Worm (Caenorhabditis elegans) whole organism, L4/young adult: ENCODE data around the gene spp-9.

ENCODE experiments used
- dao-5 ChIP-seq: sonication (generic microtip); optimal IDR thresholded peaks from 2 replicates; lab custom pipeline; 2016; ENCODE audit warnings: missing genotype, missing genetic modification characterization, moderate library complexity, missing compliant biosample characterization
- him-1 ChIP-seq: sonication (generic microtip); optimal IDR thresholded peaks from 2 replicates; lab custom pipeline; 2016; ENCODE audit warnings: missing genotype, missing genetic modification reagents, missing genetic modification characterization, missing compliant biosample characterization

DNA sequence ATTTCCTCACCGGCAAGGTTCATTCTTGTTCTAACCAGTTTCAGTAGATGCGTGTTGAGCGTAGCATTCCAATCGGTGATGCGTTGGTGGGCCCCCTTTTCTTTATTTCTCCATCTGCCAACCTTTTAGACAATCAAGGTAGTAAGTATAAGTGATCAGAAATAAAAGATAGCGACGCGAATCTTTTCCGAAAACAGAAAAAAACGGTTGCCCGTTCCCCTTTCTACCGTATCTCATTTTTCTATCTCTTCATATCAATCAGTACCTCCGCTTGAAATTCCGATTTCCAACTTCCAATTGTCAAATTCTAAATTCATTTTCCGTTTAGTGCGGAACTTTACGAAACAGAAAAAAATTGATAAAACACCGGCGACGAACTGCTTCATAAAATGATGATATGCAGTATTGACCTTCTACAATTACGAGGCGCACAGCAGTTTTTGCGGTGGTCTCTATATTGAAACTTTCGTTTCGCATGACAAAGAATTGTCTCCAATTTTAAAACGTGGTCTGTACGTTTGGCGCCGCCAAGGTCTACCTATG is 8.2 kb upstream of the spp-9 start:
- TF ChIP-seq him-1 (tag; lab: Kevin White, UChicago) = no peak
- no peak for TF ChIP-seq dao-5
